Fruit fly (Drosophila melanogaster) whole organism, prepupa: ENCODE measurements around the gene Pop4.

Experiments
- Blimp-1 ChIP-seq: fragments of 200-800 bp; sonication (Bioruptor generic); optimal IDR thresholded peaks from 3 replicates; lab custom pipeline; 2017; ENCODE audit warnings: missing biosample characterization, missing genetic modification characterization, mild to moderate bottlenecking, moderate library complexity, missing genetic modification reagents
- CG10631 ChIP-seq: fragments of 200-800 bp; sonication (Bioruptor generic); optimal IDR thresholded peaks from 2 replicates; lab custom pipeline; 2016; ENCODE audit warnings: missing biosample characterization, missing genetic modification characterization
- CG10669 ChIP-seq: fragments of 200-800 bp; sonication (Bioruptor generic); optimal IDR thresholded peaks from 3 replicates; lab custom pipeline; 2018; ENCODE audit warnings: missing biosample characterization, mild to moderate bottlenecking, missing genetic modification characterization, moderate library complexity
- CG1621 ChIP-seq: fragments of 200-800 bp; sonication (Bioruptor generic); optimal IDR thresholded peaks from 3 replicates; lab custom pipeline; 2018; ENCODE audit warnings: missing biosample characterization, mild to moderate bottlenecking, missing genetic modification characterization
- CG16779 ChIP-seq: fragments of 200-800 bp; sonication (Bioruptor generic); optimal IDR thresholded peaks from 3 replicates; lab custom pipeline; 2017; ENCODE audit warnings: missing biosample characterization, mild to moderate bottlenecking, missing genetic modification characterization
- CG31627 ChIP-seq: fragments of 200-800 bp; sonication (Bioruptor generic); optimal IDR thresholded peaks from 3 replicates; lab custom pipeline; 2016; ENCODE audit warnings: missing biosample characterization, missing genetic modification characterization
- CG3919 ChIP-seq: fragments of 200-800 bp; sonication (Bioruptor generic); optimal IDR thresholded peaks from 3 replicates; lab custom pipeline; 2016; ENCODE audit warnings: missing biosample characterization, missing genetic modification characterization
- CG4318 ChIP-seq: fragments of 200-800 bp; sonication (Bioruptor generic); optimal IDR thresholded peaks from 3 replicates; lab custom pipeline; 2017; ENCODE audit warnings: missing biosample characterization, mild to moderate bottlenecking, missing genetic modification characterization
- CG6792 ChIP-seq: fragments of 200-800 bp; sonication (Bioruptor generic); optimal IDR thresholded peaks from 3 replicates; lab custom pipeline; 2016; ENCODE audit warnings: missing biosample characterization, missing genetic modification characterization
- CG6808 ChIP-seq: fragments of 200-800 bp; sonication (Bioruptor generic); optimal IDR thresholded peaks from 3 replicates; lab custom pipeline; 2017; ENCODE audit warnings: missing biosample characterization, missing genetic modification characterization, mild to moderate bottlenecking, moderate library complexity, missing genetic modification reagents
- CG8632 ChIP-seq: fragments of 200-800 bp; sonication (Bioruptor generic); optimal IDR thresholded peaks from 3 replicates; lab custom pipeline; 2016; ENCODE audit warnings: missing biosample characterization, missing genetic modification characterization
- Eip78C ChIP-seq: fragments of 200-800 bp; sonication (Bioruptor generic); peaks from one replicate; lab custom pipeline; 2016; ENCODE audit warnings: missing biosample characterization, missing genetic modification characterization
- Eip93F ChIP-seq: fragments of 200-800 bp; sonication (Bioruptor generic); optimal IDR thresholded peaks from 2 replicates; lab custom pipeline; 2016; ENCODE audit warnings: missing biosample characterization, mild to moderate bottlenecking, missing genetic modification characterization
- Ets21C ChIP-seq: fragments of 200-800 bp; sonication (Bioruptor generic); optimal IDR thresholded peaks from 3 replicates; lab custom pipeline; 2016; ENCODE audit warnings: missing biosample characterization, missing genetic modification characterization
- Gug ChIP-seq: fragments of 200-800 bp; sonication (Bioruptor generic); IDR thresholded peaks from 2 replicates; pipeline ENCODE4 v1.3.6; 2022; ENCODE audit warnings: missing biosample characterization, missing genetic modification characterization
- Hr38 ChIP-seq: sonication (Bioruptor generic); optimal IDR thresholded peaks from 2 replicates; lab custom pipeline; 2016; ENCODE audit warnings: missing biosample characterization, missing genetic modification characterization
- Hr39 ChIP-seq: fragments of 200-800 bp; sonication (Bioruptor generic); optimal IDR thresholded peaks from 2 replicates; lab custom pipeline; 2016; ENCODE audit warnings: missing biosample characterization, missing genetic modification characterization
- Hr4 ChIP-seq: fragments of 200-800 bp; sonication (Bioruptor generic); optimal IDR thresholded peaks from 3 replicates; lab custom pipeline; 2016; ENCODE audit warnings: missing biosample characterization, missing genetic modification characterization
- Lpt ChIP-seq: fragments of 200-800 bp; sonication (Bioruptor generic); optimal IDR thresholded peaks from 3 replicates; lab custom pipeline; 2016; ENCODE audit warnings: missing biosample characterization, missing genetic modification characterization
- OdsH ChIP-seq: fragments of 200-800 bp; sonication (Bioruptor generic); optimal IDR thresholded peaks from 3 replicates; lab custom pipeline; 2016; ENCODE audit warnings: missing biosample characterization, missing genetic modification characterization
- Sox14 ChIP-seq: fragments of 200-800 bp; sonication (Bioruptor generic); optimal IDR thresholded peaks from 3 replicates; lab custom pipeline; 2016; ENCODE audit warnings: missing biosample characterization, missing genetic modification characterization
- Sox15 ChIP-seq: fragments of 200-800 bp; sonication (Bioruptor generic); optimal IDR thresholded peaks from 3 replicates; lab custom pipeline; 2016; ENCODE audit warnings: missing biosample characterization, missing genetic modification characterization
- achi ChIP-seq: fragments of 200-800 bp; sonication (Bioruptor generic); optimal IDR thresholded peaks from 3 replicates; lab custom pipeline; 2016; ENCODE audit warnings: missing biosample characterization, missing genetic modification characterization
- dsx ChIP-seq: fragments of 200-800 bp; optimal IDR thresholded peaks from 3 replicates; lab custom pipeline; 2019; ENCODE audit warnings: missing biosample characterization, mild to moderate bottlenecking, missing genetic modification characterization, moderate library complexity; ENCODE audit not compliant: poor library complexity, severe bottlenecking
- esn ChIP-seq: fragments of 200-800 bp; sonication (Bioruptor generic); optimal IDR thresholded peaks from 2 replicates; lab custom pipeline; 2016; ENCODE audit warnings: missing biosample characterization, mild to moderate bottlenecking, missing genetic modification characterization, moderate library complexity
- fd59A ChIP-seq: fragments of 200-800 bp; sonication (Bioruptor generic); optimal IDR thresholded peaks from 2 replicates; lab custom pipeline; 2017; ENCODE audit warnings: missing biosample characterization, mild to moderate bottlenecking, missing genetic modification characterization, missing genetic modification reagents
- fkh ChIP-seq: fragments of 200-800 bp; sonication (Bioruptor generic); optimal IDR thresholded peaks from 3 replicates; lab custom pipeline; 2017; ENCODE audit warnings: missing biosample characterization, mild to moderate bottlenecking, missing genetic modification characterization, moderate library complexity
- net ChIP-seq: fragments of 200-800 bp; sonication (Bioruptor generic); optimal IDR thresholded peaks from 3 replicates; lab custom pipeline; 2016; ENCODE audit warnings: missing biosample characterization, missing genetic modification characterization
- pdm3 ChIP-seq: fragments of 200-800 bp; sonication (Bioruptor generic); optimal IDR thresholded peaks from 3 replicates; lab custom pipeline; 2016; ENCODE audit warnings: missing biosample characterization, missing genetic modification characterization
- ss ChIP-seq, 2 experiments: fragments of 200-800 bp; sonication (Bioruptor generic); optimal IDR thresholded peaks; 2 replicates in 1 of 2; 3 replicates in 1 of 2; lab custom pipeline; 2017 to 2018; ENCODE audit warnings: mild to moderate bottlenecking in 2 of 2, missing biosample characterization in 2 of 2, missing genetic modification characterization in 2 of 2, moderate library complexity in 1 of 2
- svp ChIP-seq: fragments of 200-800 bp; sonication (Bioruptor generic); peaks from one replicate; lab custom pipeline; 2016; ENCODE audit warnings: missing biosample characterization, missing genetic modification characterization
- topi ChIP-seq: fragments of 200-800 bp; sonication (Bioruptor generic); optimal IDR thresholded peaks from 3 replicates; lab custom pipeline; 2016; ENCODE audit warnings: missing biosample characterization, missing genetic modification characterization
- vri ChIP-seq: fragments of 200-800 bp; sonication (Bioruptor generic); optimal IDR thresholded peaks from 3 replicates; lab custom pipeline; 2016; ENCODE audit warnings: missing biosample characterization, mild to moderate bottlenecking, missing genetic modification characterization

The Pop4 gene

DNA sequence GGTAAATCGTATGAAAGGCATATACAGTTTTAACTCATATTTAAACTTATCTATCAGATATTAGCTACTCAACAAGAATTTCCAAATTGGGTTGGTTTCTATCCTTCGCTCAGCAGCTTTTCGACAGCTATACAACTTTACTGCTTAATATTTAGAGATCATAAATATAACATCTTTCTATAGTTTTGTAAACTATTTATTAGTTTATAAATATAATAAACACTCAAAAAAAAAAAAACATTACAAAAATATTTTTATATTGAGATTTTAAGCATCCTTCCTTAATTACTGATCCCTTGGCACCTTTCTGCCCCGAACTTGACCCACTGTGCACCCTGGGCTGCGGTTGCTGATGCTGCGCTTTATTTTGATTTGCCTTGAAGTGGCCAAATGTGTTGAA is 25.5 kb downstream of the Pop4 start:
- TF ChIP-seq CG16779 (tag; lab: Kevin White, UChicago) (no peak), OdsH (no peak), Eip78C (peak; percentile 10)

DNA sequence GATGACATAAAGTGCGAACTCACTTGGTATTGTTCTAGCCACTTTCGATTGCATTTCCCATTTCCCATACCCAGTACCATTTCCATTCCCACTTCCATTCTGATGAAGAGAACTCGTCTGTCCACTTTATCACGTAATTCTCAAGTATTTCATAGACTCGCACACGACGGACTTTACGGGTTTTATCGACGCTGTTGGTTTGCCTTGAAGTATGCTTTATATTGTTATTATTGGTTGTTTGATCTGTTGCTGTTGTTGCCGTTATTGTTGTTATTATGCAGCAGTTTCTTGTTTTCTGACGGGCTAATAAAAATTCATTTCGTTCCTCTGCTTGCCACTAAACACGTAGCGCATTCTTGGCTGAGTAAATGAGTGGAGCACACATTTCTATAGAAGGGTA is 25.9 kb downstream of the Pop4 start:
- TF ChIP-seq CG10669 (no peak), CG6792 (GFP tag; lab: Kevin White, UChicago) (no peak)

DNA sequence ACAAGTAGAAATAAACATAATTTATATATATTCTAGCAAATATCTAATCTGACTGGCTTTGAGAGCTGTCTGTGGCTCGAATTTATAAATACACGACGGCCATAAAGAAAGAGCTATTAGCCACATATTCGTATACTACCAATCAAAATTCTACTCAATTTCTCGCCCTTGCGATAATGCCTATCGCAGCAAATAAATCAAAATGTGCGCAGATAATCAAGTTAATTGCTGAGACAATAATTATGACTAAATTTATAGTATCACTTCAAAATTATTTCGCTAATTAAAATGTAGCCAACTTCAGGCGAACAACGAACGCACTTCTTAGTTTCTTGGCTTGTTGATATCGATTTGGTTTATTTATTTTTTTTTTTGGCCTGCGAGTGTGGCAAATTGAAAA is 26.6 kb downstream of the Pop4 start:
- no peak for TF ChIP-seq CG3919 (GFP tag; lab: Kevin White, UChicago)
- no peak for TF ChIP-seq CG31627 (GFP tag; lab: Kevin White, UChicago)
- TF ChIP-seq Ets21C (GFP tag; lab: Kevin White, UChicago): no peak
- TF ChIP-seq vri: peak; percentile 68
- TF ChIP-seq Sox15 (GFP tag; lab: Kevin White, UChicago): no peak

DNA sequence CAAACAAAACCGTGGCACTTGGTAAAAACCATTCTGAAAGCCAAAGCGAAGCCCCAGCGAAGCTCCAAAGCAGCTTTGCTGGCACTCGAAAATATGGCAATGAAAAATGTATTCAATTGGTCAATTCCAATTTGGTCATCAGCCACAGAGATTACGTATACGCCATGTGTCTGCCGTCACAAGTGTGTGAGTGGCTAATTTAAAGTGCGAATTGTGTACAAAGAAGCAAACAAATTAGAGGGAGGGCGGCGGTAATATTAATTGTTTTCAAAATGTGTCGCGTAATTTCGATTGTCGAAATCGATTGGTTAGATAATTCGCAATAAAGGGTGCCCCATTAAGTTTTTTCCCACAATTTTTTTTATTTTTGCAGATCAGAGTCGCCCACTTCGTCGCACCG is 28.7 kb downstream of the Pop4 start:
- TF ChIP-seq Hr38 (no peak), vri (peak; percentile 75)

DNA sequence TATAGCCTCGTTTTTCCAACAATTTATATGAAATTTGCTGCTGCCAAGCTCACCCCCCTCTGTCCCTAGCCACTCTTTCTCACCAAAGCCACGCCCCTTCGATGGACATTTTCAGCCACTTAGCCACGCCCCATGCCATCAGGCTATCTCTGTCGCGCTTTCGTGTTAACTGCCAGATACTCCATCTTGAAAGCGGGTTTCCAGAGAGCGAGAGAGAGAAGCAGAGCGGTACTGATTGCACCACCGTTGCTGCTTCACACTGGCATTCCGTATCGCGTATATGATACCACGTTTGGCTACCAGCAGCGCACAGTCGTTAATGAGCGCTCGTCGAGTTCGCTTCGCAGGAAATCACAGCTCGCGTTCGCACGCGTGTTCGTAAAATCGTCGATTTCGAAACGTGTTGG is 30.6 kb downstream of the Pop4 start, which contains the start of gene exex:
Gene exex, plus strand, starts transcription at position 307 of the 407 bp plus-strand sequence.
- TF ChIP-seq Sox14: peak; percentile 10
- peak; percentile 34 for TF ChIP-seq vri
- peak; percentile 51 for TF ChIP-seq Eip78C
- TF ChIP-seq CG6808 (GFP tag; lab: Kevin White, UChicago): no peak
- peak; percentile 16 for TF ChIP-seq fkh (GFP tag; lab: Kevin White, UChicago)

DNA sequence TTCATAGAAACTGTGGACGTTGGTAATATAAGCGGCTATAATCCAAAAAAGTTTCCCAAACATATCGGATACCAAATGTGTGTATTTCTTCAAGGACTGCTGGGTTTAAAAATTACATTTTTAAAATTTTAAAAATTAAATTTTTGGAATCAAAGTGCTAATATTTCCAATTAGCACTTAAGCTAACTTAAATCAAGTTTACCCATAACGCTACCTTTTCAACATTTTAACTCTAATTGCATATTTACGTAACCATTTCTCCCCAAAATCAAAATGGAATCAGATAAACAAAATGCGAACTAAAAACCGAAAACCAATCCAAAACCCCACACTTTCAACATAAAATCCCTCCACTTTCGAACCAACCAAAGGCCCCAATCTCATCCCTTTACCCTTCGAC is 32.2 kb downstream of the Pop4 start, which contains the start of gene CG43880:
Gene CG43880, minus strand, starts transcription at position 101 of the 400 bp plus-strand sequence.
- TF ChIP-seq Gug (GFP tag; lab: Robert Waterston, UW) (no peak), CG8632 (GFP tag; lab: Kevin White, UChicago) (no peak), achi (GFP tag; lab: Kevin White, UChicago) (no peak), pdm3 (no peak), ss (GFP tag; optimal IDR thresholded peaks at IDR 0.05; lab: Kevin White, UChicago) (no peak)

DNA sequence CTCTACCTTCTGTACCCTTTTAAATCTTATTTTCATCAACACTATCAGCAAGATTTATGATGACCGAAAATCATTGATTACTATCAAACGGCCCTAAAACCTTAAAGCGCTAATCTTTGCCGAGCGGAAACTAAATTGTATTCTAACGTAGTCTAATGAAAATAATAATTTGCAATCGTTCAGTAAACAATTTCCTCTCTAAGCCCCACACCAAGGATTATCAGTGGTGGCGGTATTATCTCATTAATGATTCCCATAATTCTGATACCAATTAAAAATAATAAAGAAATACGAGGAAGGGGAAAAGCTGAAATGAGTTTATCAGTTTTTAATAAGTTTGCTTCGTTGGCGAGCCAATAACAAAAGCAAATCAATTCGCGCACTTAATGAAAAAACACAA is 34.5 kb downstream of the Pop4 start:
- TF ChIP-seq Hr4: no peak
- TF ChIP-seq Eip78C: peak; percentile 27
- TF ChIP-seq vri: peak; percentile 17
- TF ChIP-seq fd59A (GFP tag; lab: Kevin White, UChicago): no peak
- TF ChIP-seq Sox15 (GFP tag; lab: Kevin White, UChicago): no peak

DNA sequence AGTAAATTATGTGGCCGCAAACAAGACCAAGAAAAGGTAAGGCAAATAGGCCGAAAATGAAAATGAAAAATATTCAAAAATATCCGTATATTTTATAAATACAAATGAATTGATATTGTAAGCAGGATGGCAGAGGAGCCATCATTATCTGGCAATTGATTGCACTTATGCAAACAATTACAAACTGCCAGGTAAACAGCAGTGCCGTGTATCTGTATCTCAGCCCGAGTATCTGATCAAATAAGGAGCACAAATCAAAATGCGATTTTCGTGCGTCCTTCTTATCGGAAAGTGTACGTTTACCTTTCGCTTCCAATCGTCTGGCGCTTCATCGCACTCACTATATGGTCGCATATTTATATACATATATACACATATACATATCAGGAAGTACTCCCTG is 35.4 kb downstream of the Pop4 start:
- TF ChIP-seq Eip78C (peak; percentile 61), CG10631 (no peak), esn (GFP tag; lab: Kevin White, UChicago) (peak; percentile 23), fkh (GFP tag; lab: Kevin White, UChicago) (peak; percentile 58)

DNA sequence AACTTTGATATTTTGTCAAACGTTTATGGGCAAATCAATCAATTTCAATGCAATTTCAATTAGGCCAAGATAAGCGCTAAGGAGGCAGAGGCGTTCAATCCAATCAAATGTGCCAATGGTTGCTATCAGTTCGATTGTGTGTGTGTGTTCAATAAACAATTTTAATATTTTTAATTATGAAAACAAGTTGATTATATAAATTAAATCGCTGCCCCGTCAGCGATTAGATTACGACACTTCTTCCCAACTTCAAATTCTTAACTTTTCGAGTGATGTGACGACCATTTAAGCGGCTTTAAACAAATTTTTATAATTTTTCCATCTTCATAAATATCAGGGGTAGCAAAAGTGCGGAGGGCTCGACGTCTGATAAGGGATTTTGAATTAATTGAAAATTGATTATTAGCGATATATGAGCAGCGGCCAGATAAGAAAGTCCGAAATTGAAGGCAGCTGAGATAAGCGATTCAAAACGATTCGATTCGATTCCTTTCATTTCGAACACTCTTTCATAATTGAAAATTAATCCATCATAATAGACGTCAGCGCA is 36.0 kb downstream of the Pop4 start:
- TF ChIP-seq dsx (GFP tag; lab: Kevin White, UChicago) (no peak), svp (GFP tag; lab: Kevin White, UChicago) (peak; percentile 63), Hr4 (no peak), Blimp-1 (GFP tag; lab: Kevin White, UChicago) (no peak), CG8632 (GFP tag; lab: Kevin White, UChicago) (no peak), CG6808 (GFP tag; lab: Kevin White, UChicago) (no peak), CG4318 (GFP tag; lab: Kevin White, UChicago) (no peak), vri (peak; percentile 71), net (GFP tag; lab: Kevin White, UChicago) (no peak), achi (GFP tag; lab: Kevin White, UChicago) (no peak), CG16779 (tag; lab: Kevin White, UChicago) (no peak), CG1621 (tag; lab: Kevin White, UChicago) (no peak), Eip93F (no peak), Ets21C (GFP tag; lab: Kevin White, UChicago) (no peak), CG31627 (GFP tag; lab: Kevin White, UChicago) (no peak), topi (GFP tag; lab: Kevin White, UChicago) (no peak), Hr39 (no peak), Lpt (GFP tag; lab: Kevin White, UChicago) (no peak)
- TF ChIP-seq, all 60 proteins: peak for 2
